Fruit fly (Drosophila melanogaster) whole organism, embryonic: ENCODE data around the gene CG5909.

Experiments
- BEAF-32 ChIP-seq: fragments of 200-800 bp; sonication (Bioruptor generic); optimal IDR thresholded peaks from 3 replicates; lab custom pipeline; 2017; ENCODE audit warnings: missing biosample characterization, missing genetic modification characterization, mild to moderate bottlenecking, moderate library complexity, missing genetic modification reagents
- Blimp-1 ChIP-seq: fragments of 200-800 bp; sonication (Bioruptor generic); optimal IDR thresholded peaks from 3 replicates; lab custom pipeline; 2018; ENCODE audit warnings: missing biosample characterization, missing genetic modification characterization, mild to moderate bottlenecking, moderate library complexity, missing genetic modification reagents
- CG10267 ChIP-seq: fragments of 200-800 bp; sonication (Bioruptor generic); optimal IDR thresholded peaks from 2 replicates; lab custom pipeline; 2018; ENCODE audit warnings: missing biosample characterization, mild to moderate bottlenecking, missing genetic modification characterization, moderate library complexity
- CG12391 ChIP-seq: fragments of 200-800 bp; sonication (Bioruptor generic); optimal IDR thresholded peaks from 3 replicates; lab custom pipeline; 2018; ENCODE audit warnings: missing biosample characterization, mild to moderate bottlenecking, missing genetic modification characterization, moderate library complexity
- CG1529 ChIP-seq: fragments of 200-800 bp; sonication (Bioruptor generic); optimal IDR thresholded peaks from 3 replicates; lab custom pipeline; 2018; ENCODE audit warnings: missing biosample characterization, missing genetic modification characterization
- CG15601 ChIP-seq: fragments of 200-800 bp; sonication (Bioruptor generic); optimal IDR thresholded peaks from 3 replicates; lab custom pipeline; 2019; ENCODE audit warnings: missing biosample characterization, mild to moderate bottlenecking, missing genetic modification characterization, moderate library complexity
- CG1602 ChIP-seq: fragments of 200-800 bp; sonication (Bioruptor generic); optimal IDR thresholded peaks from 3 replicates; lab custom pipeline; 2016; ENCODE audit warnings: missing biosample characterization, missing genetic modification characterization
- CG18764 ChIP-seq: fragments of 200-800 bp; sonication (Bioruptor generic); optimal IDR thresholded peaks from 3 replicates; lab custom pipeline; 2016; ENCODE audit warnings: missing biosample characterization, missing genetic modification characterization
- CG2202 ChIP-seq: fragments of 200-800 bp; sonication (Bioruptor generic); optimal IDR thresholded peaks from 2 replicates; lab custom pipeline; 2018; ENCODE audit warnings: missing biosample characterization, mild to moderate bottlenecking, missing genetic modification characterization
- CG3163 ChIP-seq: fragments of 200-800 bp; sonication (Bioruptor generic); optimal IDR thresholded peaks from 3 replicates; lab custom pipeline; 2016; ENCODE audit warnings: missing biosample characterization, missing genetic modification characterization
- CG6254 ChIP-seq: fragments of 200-800 bp; sonication (Bioruptor generic); optimal IDR thresholded peaks from 3 replicates; lab custom pipeline; 2017; ENCODE audit warnings: mild to moderate bottlenecking, missing biosample characterization, missing genetic modification reagents, missing genetic modification characterization
- CG6272 ChIP-seq: fragments of 200-800 bp; sonication (Bioruptor generic); IDR thresholded peaks from 2 replicates; pipeline ENCODE4 v1.3.6; 2022; ENCODE audit warnings: missing biosample characterization, missing genetic modification characterization
- CG6683 ChIP-seq: fragments of 200-800 bp; sonication (Bioruptor generic); optimal IDR thresholded peaks from 2 replicates; lab custom pipeline; 2017; ENCODE audit warnings: missing biosample characterization, mild to moderate bottlenecking, missing genetic modification characterization, missing genetic modification reagents
- CG6765 ChIP-seq: fragments of 200-800 bp; sonication (Bioruptor generic); optimal IDR thresholded peaks from 3 replicates; lab custom pipeline; 2017; ENCODE audit warnings: missing biosample characterization, mild to moderate bottlenecking, missing genetic modification characterization
- CG6813 ChIP-seq: fragments of 200-800 bp; sonication (Bioruptor generic); optimal IDR thresholded peaks from 2 replicates; lab custom pipeline; 2017; ENCODE audit warnings: missing biosample characterization, missing genetic modification characterization, mild to moderate bottlenecking, moderate library complexity, missing genetic modification reagents
- CG6854 ChIP-seq: fragments of 200-800 bp; sonication (Bioruptor generic); optimal IDR thresholded peaks from 3 replicates; lab custom pipeline; 2017; ENCODE audit warnings: missing biosample characterization, mild to moderate bottlenecking, missing genetic modification characterization
- CG7271 ChIP-seq: fragments of 200-800 bp; sonication (Bioruptor generic); optimal IDR thresholded peaks from 2 replicates; lab custom pipeline; 2018; ENCODE audit warnings: missing biosample characterization, mild to moderate bottlenecking, missing genetic modification characterization, moderate library complexity
- CG8290 ChIP-seq, 3 experiments: fragments of 200-800 bp; sonication (Bioruptor generic); optimal IDR thresholded peaks; 2 replicates each; lab custom pipeline; 2016 to 2019; ENCODE audit warnings: missing biosample characterization in 3 of 3, missing genetic modification characterization in 3 of 3, mild to moderate bottlenecking in 2 of 3, moderate library complexity in 1 of 3
- CG9609 ChIP-seq: fragments of 200-800 bp; sonication (Bioruptor generic); optimal IDR thresholded peaks from 3 replicates; lab custom pipeline; 2016; ENCODE audit warnings: missing biosample characterization, missing genetic modification characterization
- CoRest ChIP-seq: fragments of 200-800 bp; sonication (Bioruptor generic); optimal IDR thresholded peaks from 3 replicates; lab custom pipeline; 2018; ENCODE audit warnings: missing biosample characterization, mild to moderate bottlenecking, missing genetic modification characterization, moderate library complexity
- CrebB ChIP-seq: fragments of 200-800 bp; sonication (Bioruptor generic); optimal IDR thresholded peaks from 3 replicates; lab custom pipeline; 2018; ENCODE audit warnings: missing biosample characterization, mild to moderate bottlenecking, missing genetic modification characterization
- Sox100B ChIP-seq: fragments of 200-800 bp; sonication (Bioruptor generic); optimal IDR thresholded peaks from 3 replicates; lab custom pipeline; 2018; ENCODE audit warnings: missing biosample characterization, mild to moderate bottlenecking, missing genetic modification characterization
- Sox102F ChIP-seq: fragments of 200-800 bp; sonication (Bioruptor generic); optimal IDR thresholded peaks from 2 replicates; lab custom pipeline; 2018; ENCODE audit warnings: missing biosample characterization, mild to moderate bottlenecking, missing genetic modification characterization, moderate library complexity
- Trl ChIP-seq, 3 experiments: fragments of >200 bp in 2 of 3; fragments of 200-800 bp in 1 of 3; sonication (Bioruptor generic) in 1 of 3; optimal IDR thresholded peaks; 2 replicates in 1 of 3; 3 replicates in 2 of 3; lab custom pipeline; 2016 to 2017; ENCODE audit warnings: missing biosample characterization in 1 of 3, missing genetic modification characterization in 1 of 3
- bab2 ChIP-seq: fragments of 200-800 bp; sonication (Bioruptor generic); optimal IDR thresholded peaks from 2 replicates; lab custom pipeline; 2016; ENCODE audit warnings: missing biosample characterization, missing genetic modification characterization
- bsh ChIP-seq, 2 experiments: fragments of 200-800 bp; sonication (Bioruptor generic); optimal IDR thresholded peaks; 2 replicates each; lab custom pipeline; 2017 to 2018; ENCODE audit warnings: mild to moderate bottlenecking in 2 of 2, missing biosample characterization in 2 of 2, missing genetic modification characterization in 2 of 2, moderate library complexity in 1 of 2
- cas ChIP-seq: fragments of 200-800 bp; sonication (Bioruptor generic); IDR thresholded peaks from 2 replicates; pipeline ENCODE4 v1.3.6; 2022; ENCODE audit warnings: missing biosample characterization, missing genetic modification characterization
- ci ChIP-seq: fragments of 200-800 bp; sonication (Bioruptor generic); IDR thresholded peaks from 3 replicates; pipeline ENCODE4 v1.3.6; 2022; ENCODE audit warnings: missing biosample characterization, missing genetic modification characterization
- crp ChIP-seq, 2 experiments: fragments of 200-800 bp; sonication (Bioruptor generic); optimal IDR thresholded peaks; 2 replicates in 1 of 2; 3 replicates in 1 of 2; lab custom pipeline; 2017; ENCODE audit warnings: missing biosample characterization in 2 of 2, missing genetic modification characterization in 2 of 2, mild to moderate bottlenecking in 1 of 2, moderate library complexity in 1 of 2
- gcm ChIP-seq: fragments of 200-800 bp; sonication (Bioruptor generic); optimal IDR thresholded peaks from 2 replicates; lab custom pipeline; 2019; ENCODE audit warnings: missing biosample characterization, mild to moderate bottlenecking, missing genetic modification characterization, moderate library complexity
- gcm2 ChIP-seq: fragments of 200-800 bp; sonication (Bioruptor generic); optimal IDR thresholded peaks from 2 replicates; lab custom pipeline; 2016; ENCODE audit warnings: missing biosample characterization, missing genetic modification characterization
- hkb ChIP-seq, 2 experiments: fragments of 200-800 bp in 1 of 2; fragments of >200 bp in 1 of 2; sonication (Bioruptor generic) in 1 of 2; IDR thresholded peaks in 1 of 2; optimal IDR thresholded peaks in 1 of 2; 2 replicates each; pipeline versions ENCODE4 v1.3.6 to Lab custom; 2017 to 2022; ENCODE audit warnings: missing biosample characterization in 1 of 2, missing genetic modification characterization in 1 of 2
- kah ChIP-seq: fragments of 200-800 bp; sonication (Bioruptor generic); optimal IDR thresholded peaks from 2 replicates; lab custom pipeline; 2018; ENCODE audit warnings: missing biosample characterization, mild to moderate bottlenecking, missing genetic modification characterization
- lola ChIP-seq, 3 experiments: fragments of >200 bp in 2 of 3; fragments of 200-800 bp in 1 of 3; sonication (Bioruptor generic) in 1 of 3; optimal IDR thresholded peaks; 2 replicates each; lab custom pipeline; 2017 to 2019; ENCODE audit warnings: missing biosample characterization in 3 of 3, missing genetic modification characterization in 3 of 3, mild to moderate bottlenecking in 1 of 3, moderate library complexity in 1 of 3
- lov ChIP-seq, 2 experiments: fragments of 200-800 bp in 1 of 2; fragments of >200 bp in 1 of 2; sonication (Bioruptor generic) in 1 of 2; IDR thresholded peaks in 1 of 2; optimal IDR thresholded peaks in 1 of 2; 2 replicates in 1 of 2; 3 replicates in 1 of 2; pipeline versions ENCODE4 v1.3.6 to Lab custom; 2017 to 2022; ENCODE audit warnings: missing biosample characterization in 1 of 2, missing genetic modification characterization in 1 of 2
- maf-S ChIP-seq: fragments of 200-800 bp; sonication (Bioruptor generic); optimal IDR thresholded peaks from 2 replicates; lab custom pipeline; 2016; ENCODE audit warnings: missing biosample characterization, missing genetic modification characterization
- oc ChIP-seq: fragments of 200-800 bp; sonication (Bioruptor generic); optimal IDR thresholded peaks from 2 replicates; lab custom pipeline; 2018; ENCODE audit warnings: missing biosample characterization, mild to moderate bottlenecking, missing genetic modification characterization, moderate library complexity
- odd ChIP-seq: fragments of 200-800 bp; sonication (Bioruptor generic); optimal IDR thresholded peaks from 2 replicates; lab custom pipeline; 2017; ENCODE audit warnings: missing biosample characterization, mild to moderate bottlenecking, missing genetic modification characterization
- org-1 ChIP-seq: fragments of 200-800 bp; sonication (Bioruptor generic); optimal IDR thresholded peaks from 2 replicates; lab custom pipeline; 2017; ENCODE audit warnings: missing biosample characterization, missing genetic modification characterization
- phol ChIP-seq: fragments of 200-800 bp; sonication (Bioruptor generic); optimal IDR thresholded peaks from 3 replicates; lab custom pipeline; 2018; ENCODE audit warnings: missing biosample characterization, mild to moderate bottlenecking, missing genetic modification characterization, moderate library complexity
- ro ChIP-seq: fragments of 200-800 bp; sonication (Bioruptor generic); IDR thresholded peaks from 2 replicates; pipeline ENCODE4 v1.3.6; 2022; ENCODE audit warnings: missing biosample characterization, missing genetic modification characterization
- sc ChIP-seq, 3 experiments: fragments of >200 bp in 2 of 3; fragments of 200-800 bp in 1 of 3; sonication (Bioruptor generic) in 1 of 3; optimal IDR thresholded peaks; 2 replicates in 2 of 3; 3 replicates in 1 of 3; lab custom pipeline; 2017; ENCODE audit warnings: mild to moderate bottlenecking in 1 of 3, missing biosample characterization in 1 of 3, missing genetic modification characterization in 1 of 3, missing genetic modification reagents in 1 of 3
- sens ChIP-seq: fragments of 200-800 bp; sonication (Bioruptor generic); peaks from one replicate; lab custom pipeline; 2016; ENCODE audit warnings: missing biosample characterization, missing genetic modification characterization
- slp2 ChIP-seq: fragments of 200-800 bp; sonication (Bioruptor generic); optimal IDR thresholded peaks from 2 replicates; lab custom pipeline; 2016; ENCODE audit warnings: missing biosample characterization, missing genetic modification characterization
- usp ChIP-seq: fragments of >200 bp; optimal IDR thresholded peaks from 2 replicates; lab custom pipeline; 2017; ENCODE audit warnings: missing biosample characterization, missing genetic modification characterization
- zen ChIP-seq: fragments of 200-800 bp; sonication (Bioruptor generic); optimal IDR thresholded peaks from 3 replicates; lab custom pipeline; 2018; ENCODE audit warnings: missing biosample characterization, mild to moderate bottlenecking, missing genetic modification characterization, moderate library complexity
- zfh2 ChIP-seq: fragments of 200-800 bp; sonication (Bioruptor generic); optimal IDR thresholded peaks from 2 replicates; lab custom pipeline; 2016; ENCODE audit warnings: missing biosample characterization, missing genetic modification characterization

The CG5909 gene

DNA sequence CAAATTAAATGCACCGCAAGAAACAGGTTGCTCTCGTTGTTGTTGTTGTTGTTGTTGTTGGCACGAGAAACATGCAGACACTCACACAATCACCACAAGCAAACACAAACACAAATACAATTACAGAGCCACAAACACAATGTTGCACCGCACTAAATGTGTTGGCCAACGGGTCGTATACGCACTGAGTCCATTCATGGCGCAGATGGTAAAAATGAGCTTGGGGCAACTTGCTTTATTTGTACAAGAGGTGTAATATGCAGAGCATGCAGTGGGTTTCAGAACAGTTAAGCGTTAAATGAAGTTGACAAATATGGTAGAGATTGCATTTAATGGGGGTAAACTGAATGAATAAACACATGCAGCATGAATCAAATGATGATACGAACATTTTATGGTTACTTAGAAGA lies 23.0 kb upstream of the CG5909 start (continued):
- TF ChIP-seq CG6765 (no peak), CG8290 (GFP tag; optimal IDR thresholded peaks at IDR 0.05; lab: Kevin White, UChicago) (peak; percentile 26), CG8290 (tag; optimal IDR thresholded peaks at IDR 0.05; lab: Kevin White, UChicago) (peak; percentile 25 to 38), phol (tag; lab: Kevin White, UChicago) (no peak), CG6683 (peak; percentile 10), cas (GFP tag; lab: Robert Waterston, UW) (no peak), CG9609 (GFP tag; lab: Kevin White, UChicago) (no peak), lola (GFP tag; optimal IDR thresholded peaks at IDR 0.05; lab: Kevin White, UChicago) (peak in 1 of 3 experiments; percentile 31), CG2202 (peak; percentile 34), hkb (optimal IDR thresholded peaks at IDR 0.05; lab: Kevin White, UChicago) (no peak), hkb (GFP tag; IDR thresholded peaks at IDR 0.05; lab: Robert Waterston, UW) (peak; percentile 43; the same call in 1 of the 2 replicates), CG1529 (GFP tag; lab: Kevin White, UChicago) (peak; percentile 64), ro (no peak), sens (GFP tag; lab: Kevin White, UChicago) (peak; percentile 90), Sox100B (GFP tag; lab: Kevin White, UChicago) (peak; percentile 62), zen (tag; lab: Kevin White, UChicago) (peak; percentile 5), ci (GFP tag; lab: Robert Waterston, UW) (peak; percentile 67; the same call in 2 of the 3 replicates), CG10267 (tag; lab: Kevin White, UChicago) (peak; percentile 10), CG6813 (GFP tag; lab: Kevin White, UChicago) (peak; percentile 36), kah (GFP tag; lab: Kevin White, UChicago) (no peak), org-1 (GFP tag; lab: Kevin White, UChicago) (peak; percentile 61), bsh (GFP tag; optimal IDR thresholded peaks at IDR 0.05; lab: Kevin White, UChicago) (peak in 1 of 2 experiments; percentile 68), BEAF-32 (no peak), Sox102F (GFP tag; lab: Kevin White, UChicago) (peak; percentile 45), CG1602 (GFP tag; lab: Kevin White, UChicago) (peak; percentile 16), CG15601 (peak; percentile 83), Trl (optimal IDR thresholded peaks at IDR 0.05; lab: Kevin White, UChicago) (no peak), Trl (GFP tag; optimal IDR thresholded peaks at IDR 0.05; lab: Kevin White, UChicago) (peak; percentile 53), gcm (GFP tag; lab: Kevin White, UChicago) (peak; percentile 49), CG6272 (GFP tag; lab: Robert Waterston, UW) (no peak), usp (GFP tag; lab: Kevin White, UChicago) (no peak), maf-S (GFP tag; lab: Kevin White, UChicago) (no peak), bab2 (GFP tag; lab: Kevin White, UChicago) (peak; percentile 16), sc (optimal IDR thresholded peaks at IDR 0.05; lab: Kevin White, UChicago) (no peak), sc (GFP tag; optimal IDR thresholded peaks at IDR 0.05; lab: Kevin White, UChicago) (peak; percentile 60), odd (peak; percentile 63), CG7271 (peak; percentile 11), lov (optimal IDR thresholded peaks at IDR 0.05; lab: Kevin White, UChicago) (no peak), lov (GFP tag; IDR thresholded peaks at IDR 0.05; lab: Robert Waterston, UW) (no peak), CG6254 (peak; percentile 38), oc (tag; lab: Kevin White, UChicago) (peak; percentile 62), gcm2 (GFP tag; lab: Kevin White, UChicago) (no peak), CoRest (tag; lab: Kevin White, UChicago) (peak; percentile 22), CG3163 (GFP tag; lab: Kevin White, UChicago) (no peak), slp2 (GFP tag; lab: Kevin White, UChicago) (peak; percentile 22), Blimp-1 (GFP tag; lab: Kevin White, UChicago) (peak; percentile 49), CrebB (tag; lab: Kevin White, UChicago) (peak; percentile 50), CG12391 (tag; lab: Kevin White, UChicago) (peak; percentile 27), crp (GFP tag; optimal IDR thresholded peaks at IDR 0.05; lab: Kevin White, UChicago) (no peak), CG18764 (GFP tag; lab: Kevin White, UChicago) (peak; percentile 1), zfh2 (GFP tag; lab: Kevin White, UChicago) (no peak), CG6854 (no peak)
